Worm (Caenorhabditis elegans) whole organism, L3 larva: ENCODE data around the gene srh-62.
A peak's percentile ranks its signal among the peaks of the same experiment; 100 is the strongest.

Source experiments
- R02D3.7 ChIP-seq: fragments of 150-350 bp; optimal IDR thresholded peaks from 2 replicates; lab custom pipeline; 2014; ENCODE audit warnings: missing biosample characterization, missing genetic modification characterization
- ZK546.5 ChIP-seq: sonication (generic microtip); optimal IDR thresholded peaks from 2 replicates; lab custom pipeline; 2017; ENCODE audit warnings: missing biosample characterization, missing genetic modification characterization
- aly-2 ChIP-seq: fragments of 150-350 bp; optimal IDR thresholded peaks from 2 replicates; lab custom pipeline; 2014; ENCODE audit warnings: missing biosample characterization, missing genetic modification characterization
- ama-1 ChIP-seq: fragments of 150-350 bp; optimal IDR thresholded peaks from 2 replicates; lab custom pipeline; 2018
- ceh-16 ChIP-seq: sonication (generic microtip); optimal IDR thresholded peaks from 2 replicates; lab custom pipeline; 2017; ENCODE audit warnings: missing biosample characterization, missing genetic modification characterization
- ceh-28 ChIP-seq: fragments of 150-350 bp; optimal IDR thresholded peaks from 2 replicates; lab custom pipeline; 2014; ENCODE audit warnings: missing biosample characterization, missing genetic modification reagents, missing genetic modification characterization
- ceh-82 ChIP-seq: fragments of 150-350 bp; optimal IDR thresholded peaks from 2 replicates; lab custom pipeline; 2014; ENCODE audit warnings: missing biosample characterization, missing genetic modification characterization
- ceh-9 ChIP-seq: sonication (generic microtip); optimal IDR thresholded peaks from 2 replicates; lab custom pipeline; 2018; ENCODE audit warnings: missing biosample characterization, missing genetic modification characterization
- egl-27 ChIP-seq: sonication (generic microtip); optimal IDR thresholded peaks from 4 replicates; lab custom pipeline; 2017; ENCODE audit warnings: missing biosample characterization, missing genetic modification reagents, missing genetic modification characterization
- egl-5 ChIP-seq: fragments of 150-350 bp; optimal IDR thresholded peaks from 2 replicates; lab custom pipeline; 2017; ENCODE audit warnings: missing biosample characterization, missing genetic modification reagents, missing genetic modification characterization, inconsistent platforms
- elt-2 ChIP-seq: sonication (generic microtip); optimal IDR thresholded peaks from 2 replicates; lab custom pipeline; 2016; ENCODE audit warnings: missing genetic modification reagents, mild to moderate bottlenecking, missing genetic modification characterization, missing compliant biosample characterization
- elt-3 ChIP-seq, 3 experiments: fragments of 150-350 bp in 1 of 3; sonication (generic microtip) in 2 of 3; optimal IDR thresholded peaks; 2 replicates in 2 of 3; 4 replicates in 1 of 3; lab custom pipeline; 2014 to 2017; ENCODE audit warnings: missing biosample characterization in 3 of 3, missing genetic modification characterization in 3 of 3
- eor-1 ChIP-seq, 2 experiments: fragments of 150-350 bp; optimal IDR thresholded peaks; 2 replicates each; lab custom pipeline; 2014 to 2018; ENCODE audit warnings: missing biosample characterization in 2 of 2, missing genetic modification characterization in 2 of 2
- fkh-10 ChIP-seq: sonication (generic microtip); optimal IDR thresholded peaks from 2 replicates; lab custom pipeline; 2017; ENCODE audit warnings: missing biosample characterization, missing genetic modification reagents, missing genetic modification characterization
- fkh-2 ChIP-seq: fragments of 150-350 bp; optimal IDR thresholded peaks from 2 replicates; lab custom pipeline; 2014; ENCODE audit warnings: missing biosample characterization, missing genetic modification reagents, missing genetic modification characterization
- fos-1 ChIP-seq: fragments of 150-350 bp; optimal IDR thresholded peaks from 2 replicates; lab custom pipeline; 2014; ENCODE audit warnings: missing biosample characterization, missing genetic modification characterization
- hmg-11 ChIP-seq: sonication (generic microtip); optimal IDR thresholded peaks from 2 replicates; lab custom pipeline; 2016; ENCODE audit warnings: missing genetic modification characterization, missing compliant biosample characterization
- lin-15B ChIP-seq: fragments of 150-350 bp; optimal IDR thresholded peaks from 2 replicates; lab custom pipeline; 2014; ENCODE audit warnings: missing biosample characterization, missing genetic modification characterization
- nfya-1 ChIP-seq: sonication (generic microtip); optimal IDR thresholded peaks from 2 replicates; lab custom pipeline; 2017; ENCODE audit warnings: missing genetic modification characterization, mild to moderate bottlenecking, missing compliant biosample characterization, antibody characterized with exemption, moderate library complexity; ENCODE audit not compliant: insufficient read depth
- nhr-12 ChIP-seq: fragments of 150-350 bp; optimal IDR thresholded peaks from 2 replicates; lab custom pipeline; 2014; ENCODE audit warnings: missing biosample characterization, missing genetic modification characterization
- nhr-23 ChIP-seq: fragments of 150-350 bp; optimal IDR thresholded peaks from 2 replicates; lab custom pipeline; 2014; ENCODE audit warnings: missing biosample characterization, missing genetic modification reagents, missing genetic modification characterization
- nhr-237 ChIP-seq: fragments of 150-350 bp; optimal IDR thresholded peaks from 2 replicates; lab custom pipeline; 2014; ENCODE audit warnings: missing biosample characterization, missing genetic modification characterization
- nhr-25 ChIP-seq: sonication (generic microtip); optimal IDR thresholded peaks from 2 replicates; lab custom pipeline; 2017; ENCODE audit warnings: missing biosample characterization, missing genetic modification characterization
- nhr-67 ChIP-seq: fragments of 150-350 bp; optimal IDR thresholded peaks from 2 replicates; lab custom pipeline; 2014; ENCODE audit warnings: missing biosample characterization, missing genetic modification characterization
- nhr-76 ChIP-seq: fragments of 150-350 bp; sonication (generic microtip); optimal IDR thresholded peaks from 5 replicates; lab custom pipeline; 2014; ENCODE audit warnings: missing biosample characterization, missing genetic modification characterization
- nhr-77 ChIP-seq: fragments of 150-350 bp; optimal IDR thresholded peaks from 2 replicates; lab custom pipeline; 2014; ENCODE audit warnings: missing biosample characterization, missing genetic modification characterization
- pqm-1 ChIP-seq: fragments of 150-350 bp; optimal IDR thresholded peaks from 2 replicates; lab custom pipeline; 2017; ENCODE audit warnings: missing biosample characterization, missing genetic modification characterization, inconsistent platforms
- skn-1 ChIP-seq: fragments of 150-350 bp; optimal IDR thresholded peaks from 2 replicates; lab custom pipeline; 2014; ENCODE audit warnings: missing biosample characterization, missing genetic modification characterization
- snpc-4 ChIP-seq: fragments of 150-350 bp; optimal IDR thresholded peaks from 2 replicates; lab custom pipeline; 2014; ENCODE audit warnings: missing biosample characterization, missing genetic modification characterization
- zag-1 ChIP-seq: fragments of 150-350 bp; optimal IDR thresholded peaks from 2 replicates; lab custom pipeline; 2014; ENCODE audit warnings: missing biosample characterization, missing genetic modification characterization
- ztf-11 ChIP-seq: fragments of 150-350 bp; optimal IDR thresholded peaks from 2 replicates; lab custom pipeline; 2014; ENCODE audit warnings: missing biosample characterization, missing genetic modification characterization

Gene srh-62

DNA sequence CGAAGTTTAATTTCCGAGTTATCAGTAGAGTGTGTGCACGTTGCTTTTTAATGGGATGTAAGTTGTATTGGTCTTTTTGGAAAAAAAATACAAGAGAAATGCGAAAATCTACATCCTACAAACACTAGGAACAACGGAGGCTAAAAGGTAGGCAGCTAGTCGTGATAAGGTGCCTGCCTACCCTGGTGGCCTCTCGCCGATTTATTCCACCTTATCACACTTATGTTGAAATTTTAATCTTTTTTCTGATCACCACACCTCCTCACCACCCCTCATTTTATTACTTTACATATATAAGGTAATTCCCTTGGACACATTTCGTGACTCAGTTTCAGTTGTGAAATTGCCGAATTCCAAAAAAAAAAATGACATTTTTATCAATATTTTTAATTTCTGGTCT is 19.2 kb upstream of the srh-62 start, which contains the start of gene dod-20:
dod-20 (plus strand) TSS at position 301 of the 400 bp plus-strand sequence.
- TF ChIP-seq aly-2: no peak
- TF ChIP-seq elt-2 (tag; lab: Kevin White, UChicago): peak; percentile 61

DNA sequence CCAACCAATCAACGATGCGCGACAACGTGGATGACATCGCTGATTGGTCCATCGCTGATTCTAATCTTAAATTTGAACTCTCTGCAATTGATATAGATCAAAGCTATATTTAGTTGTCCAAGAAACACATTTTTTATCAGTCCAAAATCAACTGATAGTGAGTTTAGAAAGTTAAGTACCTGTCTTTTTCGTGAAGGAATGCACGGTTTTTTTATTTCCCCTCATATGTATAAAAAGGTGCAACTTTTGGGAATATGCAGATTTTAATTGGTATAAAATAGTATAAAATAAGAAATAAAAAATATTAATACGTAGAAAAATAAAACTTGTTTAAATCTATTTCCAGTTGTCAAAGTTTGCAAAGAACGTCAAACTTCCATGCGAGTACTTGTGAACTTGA is 15.5 kb upstream of the srh-62 start, which contains the start of gene Y39D8A.1:
Y39D8A.1 (plus strand) TSS at position 301 of the 400 bp plus-strand sequence.
- no peak for TF ChIP-seq hmg-11 (tag; lab: Kevin White, UChicago)

DNA sequence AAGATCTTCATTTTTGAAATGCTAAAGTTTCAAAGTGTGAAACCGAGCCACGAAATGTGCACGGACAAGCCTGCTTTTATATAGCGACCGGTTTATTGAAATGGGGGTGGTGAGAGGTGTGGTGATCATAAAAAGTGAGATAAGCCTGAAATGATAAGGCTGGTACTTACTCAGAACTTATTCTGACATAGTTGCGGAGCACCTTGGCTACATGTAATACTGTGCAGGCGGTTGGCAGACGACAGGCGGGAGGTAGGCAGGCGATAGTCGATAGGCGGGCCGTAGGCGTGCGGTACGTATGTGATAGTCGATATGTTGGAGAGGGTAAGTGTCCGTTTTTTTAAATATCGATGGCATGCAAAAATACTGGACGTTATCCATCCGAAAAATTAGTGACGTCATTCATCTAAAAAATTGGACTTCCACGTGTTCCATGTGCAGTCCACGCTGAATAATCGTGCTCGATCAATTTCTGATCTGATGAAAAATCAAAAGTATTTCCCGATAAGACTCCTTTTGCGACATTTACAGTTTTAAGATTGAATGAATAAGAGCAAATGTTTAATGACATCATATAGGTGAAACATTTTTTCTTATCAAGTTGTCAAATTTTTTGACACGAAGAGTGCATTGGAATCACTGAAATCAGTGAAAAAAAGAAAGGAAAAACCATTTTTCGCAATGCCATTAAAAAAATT is 14.9 kb upstream of the srh-62 start, which contains the start of gene irg-8:
irg-8 (minus strand) TSS at position 51 of the 698 bp plus-strand sequence.
- TF ChIP-seq elt-2 (tag; lab: Kevin White, UChicago) (peak; percentile 77), fkh-10 (GFP tag; lab: Kevin White, UChicago) (no peak), pqm-1 (peak; percentile 25)

DNA sequence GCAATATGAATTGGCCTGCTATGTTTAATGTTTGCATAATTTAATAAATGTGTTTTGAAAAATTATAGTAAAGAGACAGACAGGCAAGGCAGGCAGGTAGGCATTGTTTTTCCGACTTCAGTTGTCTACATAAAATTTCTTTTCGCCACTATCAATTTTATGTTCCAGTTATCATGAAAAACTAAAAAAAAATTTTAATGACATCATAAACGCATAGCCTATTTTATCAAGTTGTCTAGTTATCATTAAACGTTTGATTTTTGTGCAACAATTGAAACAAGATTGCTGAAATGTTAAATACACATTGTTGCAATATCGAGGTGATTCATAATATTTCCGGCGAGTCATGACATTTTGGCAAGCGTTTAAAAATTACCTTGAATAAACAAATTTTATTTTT is 12.1 kb upstream of the srh-62 start:
- TF ChIP-seq zag-1 (tag; lab: Kevin White, UChicago) (no peak), nhr-76 (no peak), nhr-237 (tag; lab: Kevin White, UChicago) (no peak), fkh-2 (no peak), pqm-1 (peak; percentile 93), ceh-9 (tag; lab: Kevin White, UChicago) (no peak), ceh-28 (no peak), snpc-4 (tag; lab: Kevin White, UChicago) (no peak), ama-1 (no peak), skn-1 (no peak), lin-15B (tag; lab: Kevin White, UChicago) (no peak), eor-1 (tag; optimal IDR thresholded peaks at IDR 0.05; lab: Kevin White, UChicago) (no peak), elt-2 (tag; lab: Kevin White, UChicago) (peak; percentile 79)

DNA sequence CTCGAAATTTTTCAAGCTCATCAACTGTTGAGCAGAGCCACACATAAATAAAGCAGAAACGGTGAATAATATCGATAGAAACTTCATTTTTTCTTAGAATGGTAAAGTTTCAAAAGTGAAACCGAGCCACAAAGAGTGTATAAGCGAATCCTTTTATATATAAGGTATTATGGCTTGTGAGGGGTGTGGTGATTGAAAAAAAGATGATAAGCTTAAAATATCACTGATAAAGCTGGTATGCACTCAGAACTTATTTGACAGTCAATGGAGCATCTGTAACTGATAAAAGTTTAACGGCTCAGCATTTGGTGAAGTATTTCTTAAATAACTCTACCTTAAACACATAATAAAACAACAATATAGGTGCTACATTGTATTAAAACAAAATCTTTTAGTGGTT is 11.7 kb upstream of the srh-62 start, which contains the start of gene dod-19:
dod-19 (minus strand) TSS at position 130 of the 400 bp plus-strand sequence.
- TF ChIP-seq ceh-28 (no peak), nfya-1 (no peak), hmg-11 (tag; lab: Kevin White, UChicago) (no peak), elt-2 (tag; lab: Kevin White, UChicago) (no peak), fos-1 (tag; lab: Kevin White, UChicago) (no peak), ceh-9 (tag; lab: Kevin White, UChicago) (no peak), nhr-23 (tag; lab: Kevin White, UChicago) (no peak), skn-1 (no peak), egl-27 (tag; lab: Kevin White, UChicago) (no peak), ceh-16 (tag; lab: Kevin White, UChicago) (no peak), nhr-67 (no peak), R02D3.7 (no peak), ztf-11 (tag; lab: Kevin White, UChicago) (no peak), nhr-25 (no peak), elt-3 (tag; optimal IDR thresholded peaks at IDR 0.05; lab: Kevin White, UChicago) (no peak)

DNA sequence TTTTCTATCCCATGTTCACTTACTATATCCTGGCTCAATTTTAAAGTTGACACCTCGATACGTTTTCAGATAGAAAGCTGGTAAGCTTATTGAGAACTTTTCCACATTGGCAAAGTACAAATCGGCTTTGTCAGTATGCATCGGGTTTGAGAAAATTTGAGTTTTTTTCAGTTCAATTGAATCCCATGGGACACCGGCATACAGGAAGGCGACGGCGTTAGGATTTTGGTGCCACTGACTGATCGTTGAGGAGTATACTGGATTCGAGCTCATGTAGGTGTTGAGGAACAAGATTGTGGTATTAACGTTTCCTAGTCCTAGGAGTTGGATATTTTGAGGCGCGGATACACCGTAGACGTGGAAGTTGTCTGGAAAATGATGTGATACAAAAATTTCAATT is 9.9 kb upstream of the srh-62 start:
- no peak for TF ChIP-seq ZK546.5 (tag; lab: Kevin White, UChicago)
- no peak for TF ChIP-seq egl-27 (tag; lab: Kevin White, UChicago)
- TF ChIP-seq ama-1: no peak
- no peak for TF ChIP-seq egl-5 (tag; lab: Kevin White, UChicago)
- TF ChIP-seq nhr-67: no peak
- TF ChIP-seq nhr-77 (tag; lab: Kevin White, UChicago): no peak
- no peak for TF ChIP-seq nfya-1
- TF ChIP-seq nhr-12 (tag; lab: Kevin White, UChicago): no peak
- TF ChIP-seq ceh-82 (tag; lab: Kevin White, UChicago): no peak
- TF ChIP-seq, all 47 proteins: peak for 0
